Worm (Caenorhabditis elegans) whole organism, L4/young adult: ENCODE results near the gene C47A4.3.

Source experiments
- W03F9.2 ChIP-seq: fragments of 150-350 bp; optimal IDR thresholded peaks from 2 replicates; lab custom pipeline; 2014; ENCODE audit warnings: missing biosample characterization, missing genetic modification characterization
- dao-5 ChIP-seq: sonication (generic microtip); optimal IDR thresholded peaks from 2 replicates; lab custom pipeline; 2016; ENCODE audit warnings: missing genotype, missing genetic modification characterization, moderate library complexity, missing compliant biosample characterization
- him-1 ChIP-seq: sonication (generic microtip); optimal IDR thresholded peaks from 2 replicates; lab custom pipeline; 2016; ENCODE audit warnings: missing genotype, missing genetic modification reagents, missing genetic modification characterization, missing compliant biosample characterization

Gene C47A4.3

ce11 chrIV:13763449-13763848 is 21.3 kb upstream of the C47A4.3 start:
- TF ChIP-seq him-1 (tag; lab: Kevin White, UChicago): no peak
- TF ChIP-seq W03F9.2 (tag; lab: Kevin White, UChicago): no peak
- no peak for TF ChIP-seq dao-5 (tag; lab: Kevin White, UChicago)

DNA sequence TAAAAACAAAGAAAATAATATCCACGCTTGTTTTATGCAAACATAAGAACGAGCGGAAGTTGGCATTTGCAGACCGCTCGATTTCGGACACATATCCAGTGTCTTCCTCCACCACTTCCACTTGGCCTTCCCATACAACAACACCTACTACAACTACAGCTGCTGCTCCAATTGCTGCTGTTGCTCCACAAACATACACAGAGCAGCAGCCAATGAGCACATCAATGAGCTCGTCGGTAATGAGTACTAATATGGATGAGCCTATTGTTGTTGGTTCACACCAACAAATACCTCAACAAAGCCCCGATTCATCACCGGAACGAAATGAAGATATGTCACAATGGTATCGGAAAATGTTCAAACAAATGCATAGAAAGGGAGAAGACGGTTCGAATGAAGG is 13.5 kb upstream of the C47A4.3 start:
- TF ChIP-seq dao-5 (tag; lab: Kevin White, UChicago) (no peak), him-1 (tag; lab: Kevin White, UChicago) (no peak), W03F9.2 (tag; lab: Kevin White, UChicago) (no peak)

DNA sequence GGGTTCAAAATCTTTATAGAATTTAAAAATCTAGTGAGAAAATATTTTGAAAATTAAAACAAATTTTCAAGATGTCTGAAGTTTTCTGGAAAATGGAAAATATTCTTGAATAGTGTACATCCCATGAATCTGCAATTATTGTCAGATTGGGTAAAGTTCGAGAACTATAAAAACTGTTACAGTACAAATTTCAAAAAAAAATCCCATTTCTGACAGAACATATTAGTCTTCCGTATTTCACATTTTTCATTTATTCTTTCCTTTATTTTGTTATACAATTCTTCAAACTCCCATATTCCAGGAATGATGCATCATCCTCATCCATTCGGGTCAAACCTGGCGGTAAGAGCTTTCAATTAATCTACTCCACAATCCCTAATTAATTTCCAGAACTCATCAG is 7.9 kb upstream of the C47A4.3 start, which contains the start of gene sorb-1:
Gene sorb-1, plus strand, starts transcription at position 301 of the 400 bp plus-strand sequence.
- TF ChIP-seq W03F9.2 (tag; lab: Kevin White, UChicago) (no peak), him-1 (tag; lab: Kevin White, UChicago) (no peak), dao-5 (tag; lab: Kevin White, UChicago) (no peak)

- TF ChIP-seq dao-5 (tag; lab: Kevin White, UChicago): no peak
- no peak for TF ChIP-seq him-1 (tag; lab: Kevin White, UChicago)
- TF ChIP-seq W03F9.2 (tag; lab: Kevin White, UChicago): no peak
These were observed 6.7 kb upstream of the C47A4.3 start for ce11 chrIV:13748798-13749197.

ce11 chrIV:13745409-13745808 is 3.3 kb upstream of the C47A4.3 start, which contains the start of gene C47A4.5:
Gene C47A4.5 (plus strand): TSS chrIV:13745709.
- no peak for TF ChIP-seq dao-5 (tag; lab: Kevin White, UChicago)
- TF ChIP-seq him-1 (tag; lab: Kevin White, UChicago): no peak
- no peak for TF ChIP-seq W03F9.2 (tag; lab: Kevin White, UChicago)

DNA sequence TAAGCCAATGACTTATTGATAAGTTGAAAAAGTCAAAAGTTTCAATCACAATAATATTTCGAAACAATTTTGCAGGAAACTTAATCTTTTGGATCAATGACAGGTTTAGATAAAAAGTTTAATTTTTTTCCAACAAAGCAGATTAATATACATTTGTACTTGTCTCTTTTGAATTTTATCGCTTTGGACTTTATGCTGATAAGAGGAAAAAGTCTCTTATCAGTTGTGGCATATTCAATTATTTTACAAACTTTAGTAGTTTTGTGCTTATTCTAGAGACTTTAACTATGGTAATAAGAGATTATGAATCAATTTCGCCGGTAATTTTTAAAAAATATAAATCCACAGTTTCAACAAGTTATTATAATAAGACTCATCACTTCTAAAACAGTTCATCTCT is 14.3 kb downstream of the C47A4.3 start:
- TF ChIP-seq him-1 (tag; lab: Kevin White, UChicago) (no peak), dao-5 (tag; lab: Kevin White, UChicago) (no peak), W03F9.2 (tag; lab: Kevin White, UChicago) (no peak)

DNA sequence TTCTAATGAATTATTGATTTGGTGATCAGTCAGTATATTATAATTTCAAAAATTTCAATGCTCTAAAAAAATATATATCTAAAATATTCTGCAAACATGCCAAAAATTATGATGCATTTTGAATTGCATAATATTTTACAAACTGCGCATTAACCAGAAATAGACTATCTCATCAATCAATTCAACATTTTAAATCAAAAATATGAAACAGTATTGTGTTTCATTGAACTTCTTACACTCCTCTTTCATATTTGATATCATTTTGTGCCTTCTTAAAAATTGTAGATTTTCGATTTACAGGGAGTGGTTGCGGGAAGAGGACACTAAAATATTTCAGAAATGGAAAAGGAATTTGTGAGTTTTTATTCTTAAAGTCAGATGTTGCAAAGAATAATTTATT is 15.5 kb downstream of the C47A4.3 start, which contains the start of gene ent-4:
Gene ent-4, plus strand, starts transcription at position 301 of the 400 bp plus-strand sequence.
- no peak for TF ChIP-seq dao-5 (tag; lab: Kevin White, UChicago)
- TF ChIP-seq him-1 (tag; lab: Kevin White, UChicago): no peak
- TF ChIP-seq W03F9.2 (tag; lab: Kevin White, UChicago): no peak

DNA sequence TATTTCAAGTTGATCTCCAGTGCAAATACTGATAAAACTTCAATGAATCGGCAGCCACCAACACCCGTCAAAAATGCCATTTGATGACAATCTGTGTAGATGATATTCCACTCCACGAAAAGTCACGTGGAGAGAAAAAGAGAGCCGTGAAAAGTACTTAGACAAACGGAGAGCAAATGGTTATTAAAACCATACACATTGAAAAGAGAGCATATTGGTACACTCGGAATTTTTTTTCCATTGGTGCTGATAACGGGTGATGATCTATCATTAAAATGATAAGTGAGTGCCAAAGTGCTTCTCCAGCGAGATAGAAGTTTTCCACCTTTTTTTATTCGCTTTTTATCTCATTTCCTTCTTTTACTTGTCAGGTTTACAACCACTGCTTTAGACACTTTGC is 16.9 kb downstream of the C47A4.3 start:
- no peak for TF ChIP-seq dao-5 (tag; lab: Kevin White, UChicago)
- peak; percentile 39 for TF ChIP-seq W03F9.2 (tag; lab: Kevin White, UChicago)

DNA sequence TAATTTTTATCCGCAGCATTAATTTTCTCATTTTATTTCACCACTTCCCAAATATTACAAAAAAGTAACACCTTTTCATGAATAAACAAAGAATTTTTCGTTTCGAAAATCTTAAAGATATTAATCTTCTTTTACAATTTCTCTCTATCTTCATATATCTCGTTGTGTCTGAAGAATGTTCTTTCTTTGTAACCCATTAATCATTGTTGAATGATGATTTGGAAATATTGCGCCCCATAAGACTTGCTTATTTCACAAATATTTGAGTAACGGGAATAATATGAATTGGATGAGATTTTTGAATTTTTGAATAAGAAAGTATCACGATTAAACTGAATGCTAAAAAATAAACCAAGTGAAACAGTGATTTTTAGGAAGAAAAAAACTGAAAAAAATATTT is 21.1 kb downstream of the C47A4.3 start:
- TF ChIP-seq dao-5 (tag; lab: Kevin White, UChicago) (no peak), him-1 (tag; lab: Kevin White, UChicago) (no peak), W03F9.2 (tag; lab: Kevin White, UChicago) (no peak)

ce11 chrIV:13718918-13719317 is 23.2 kb downstream of the C47A4.3 start:
- TF ChIP-seq dao-5 (tag; lab: Kevin White, UChicago) (no peak), W03F9.2 (tag; lab: Kevin White, UChicago) (no peak), him-1 (tag; lab: Kevin White, UChicago) (no peak)

DNA sequence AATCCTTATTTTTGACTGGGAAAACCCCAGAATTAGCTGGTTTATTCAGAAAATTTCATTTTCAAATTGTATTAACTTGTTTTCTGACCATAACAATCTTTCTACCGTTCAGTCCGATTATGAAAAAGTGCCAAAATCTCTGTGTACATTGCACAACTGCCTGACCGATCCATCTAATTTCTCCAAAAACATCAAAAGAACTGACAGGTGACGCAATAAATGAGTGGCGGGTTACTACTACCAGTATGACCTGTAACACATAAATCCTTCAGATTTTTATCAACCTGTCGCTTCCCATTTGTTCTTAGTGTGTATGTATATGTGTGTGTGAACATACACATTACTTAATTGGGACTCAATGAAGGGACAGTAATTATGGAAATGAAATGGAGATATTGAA is 25.4 kb downstream of the C47A4.3 start:
- TF ChIP-seq dao-5 (tag; lab: Kevin White, UChicago) (no peak), him-1 (tag; lab: Kevin White, UChicago) (no peak), W03F9.2 (tag; lab: Kevin White, UChicago) (no peak)

ce11 chrIV:13716279-13716678 is 25.9 kb downstream of the C47A4.3 start, which contains the start of gene C47A4.1:
Gene C47A4.1 (minus strand): TSS chrIV:13716379.
- TF ChIP-seq dao-5 (tag; lab: Kevin White, UChicago) (no peak), W03F9.2 (tag; lab: Kevin White, UChicago) (no peak), him-1 (tag; lab: Kevin White, UChicago) (no peak)

DNA sequence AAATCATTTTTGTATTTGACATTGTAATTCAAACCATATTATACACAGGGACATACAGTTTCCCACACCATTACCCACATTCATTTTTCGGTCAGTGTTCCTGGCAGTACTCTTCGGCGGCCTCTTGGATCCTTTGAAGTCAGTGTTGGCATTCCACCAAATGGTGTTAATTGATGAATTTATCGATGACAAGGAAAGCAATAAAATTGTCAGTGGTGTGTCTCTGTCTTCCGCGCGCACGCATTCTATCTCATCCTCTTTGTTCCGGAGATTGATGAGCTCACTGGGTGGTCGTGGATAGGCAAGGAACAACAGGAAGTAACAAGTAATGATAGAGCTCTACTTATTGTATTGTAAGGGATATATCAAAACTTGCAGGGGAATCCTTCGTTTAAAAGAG is 31.8 kb downstream of the C47A4.3 start:
- no peak for TF ChIP-seq him-1 (tag; lab: Kevin White, UChicago)
- TF ChIP-seq dao-5 (tag; lab: Kevin White, UChicago): no peak
- no peak for TF ChIP-seq W03F9.2 (tag; lab: Kevin White, UChicago)

ce11 chrIV:13709069-13709640 is 33.0 kb downstream of the C47A4.3 start:
- no peak for TF ChIP-seq him-1 (tag; lab: Kevin White, UChicago)
- TF ChIP-seq dao-5 (tag; lab: Kevin White, UChicago): no peak
- no peak for TF ChIP-seq W03F9.2 (tag; lab: Kevin White, UChicago)
